Fruit fly (Drosophila melanogaster): ENCODE measurements around the gene Ugt36A1.

Gene Ugt36A1

dm6 chr2L:3662307-3662795, 43.5 kb downstream of the Ugt36A1 start, which contains the start of gene Drgx (continued):
- TF ChIP-seq ken (GFP tag; IDR thresholded peaks at IDR 0.05) (no peak), rib (GFP tag; IDR thresholded peaks at IDR 0.05) (no peak), Lim3 (GFP tag; IDR thresholded peaks at IDR 0.05) (no peak), chm (GFP tag; IDR thresholded peaks at IDR 0.05) (0 out of 2 replicates have a peak, but pooled peaks have one; percentile 37), CTCF (GFP tag; optimal IDR thresholded peaks at IDR 0.05) (peak; percentile 14), Sox100B (GFP tag; optimal IDR thresholded peaks at IDR 0.05) (no peak), ato (GFP tag; IDR thresholded peaks at IDR 0.05; ENCODE audit: partially characterized antibody) (0 out of 2 replicates have a peak, but pooled peaks have one; percentile 12), crol (GFP tag; IDR thresholded peaks at IDR 0.05) (peak; percentile 94), CrebB (tag; optimal IDR thresholded peaks at IDR 0.05) (no peak), CG15269 (tag; optimal IDR thresholded peaks at IDR 0.05) (no peak), pita (GFP tag; optimal IDR thresholded peaks at IDR 0.05) (no peak), CG7786 (GFP tag; optimal IDR thresholded peaks at IDR 0.05) (no peak), Nf-YA (GFP tag; IDR thresholded peaks at IDR 0.05) (peak; percentile 92), sens-2 (GFP tag; IDR thresholded peaks at IDR 0.05) (no peak), CG16863 (GFP tag; optimal IDR thresholded peaks at IDR 0.05) (no peak), sima (GFP tag; optimal IDR thresholded peaks at IDR 0.05) (no peak), Hsf (GFP tag; optimal IDR thresholded peaks at IDR 0.05) (no peak), Nf-YB (GFP tag; optimal IDR thresholded peaks at IDR 0.05) (peak; percentile 98), kay (GFP tag; optimal IDR thresholded peaks at IDR 0.05) (no peak), hb (GFP tag; IDR thresholded peaks at IDR 0.05; ENCODE audit: partially characterized antibody) (no peak), CG33557 (GFP tag; optimal IDR thresholded peaks at IDR 0.05) (no peak), CG10147 (GFP tag; optimal IDR thresholded peaks at IDR 0.05) (no peak), CG5245 (GFP tag; optimal IDR thresholded peaks at IDR 0.05) (no peak), CG2202 (tag; optimal IDR thresholded peaks at IDR 0.05) (no peak), Spps (tag; optimal IDR thresholded peaks at IDR 0.05) (no peak), esg (GFP tag; conservative IDR thresholded peaks at IDR 0.05) (no peak), CG8765 (GFP tag; IDR thresholded peaks at IDR 0.05) (no peak), knrl (GFP tag; IDR thresholded peaks at IDR 0.05; ENCODE audit: partially characterized antibody) (no peak), ewg (GFP tag; optimal IDR thresholded peaks at IDR 0.05) (peak; percentile 97), h (optimal IDR thresholded peaks at IDR 0.05) (no peak), cg (GFP tag; optimal IDR thresholded peaks at IDR 0.05) (peak; percentile 11), vvl (GFP tag; IDR thresholded peaks at IDR 0.05) (no peak), CG17186 (GFP tag; optimal IDR thresholded peaks at IDR 0.05) (no peak), sug (tag; optimal IDR thresholded peaks at IDR 0.05) (no peak), CG9437 (GFP tag; optimal IDR thresholded peaks at IDR 0.05) (no peak), PHDP (tag; optimal IDR thresholded peaks at IDR 0.05) (no peak), gcm (GFP tag; optimal IDR thresholded peaks at IDR 0.05) (no peak), wek (GFP tag; optimal IDR thresholded peaks at IDR 0.05) (no peak), Dll (GFP tag; IDR thresholded peaks at IDR 0.05; ENCODE audit: partially characterized antibody) (0 out of 4 replicates have a peak, but pooled peaks have one; percentile 20), Elba2 (GFP tag; optimal IDR thresholded peaks at IDR 0.05) (no peak), grau (tag; optimal IDR thresholded peaks at IDR 0.05) (no peak), CG6765 (GFP tag; optimal IDR thresholded peaks at IDR 0.05) (no peak), C15 (GFP tag; IDR thresholded peaks at IDR 0.05) (no peak), ac (GFP tag; optimal IDR thresholded peaks at IDR 0.05) (no peak), peb (GFP tag; IDR thresholded peaks at IDR 0.05) (no peak), dan (GFP tag; IDR thresholded peaks at IDR 0.05) (no peak), bcd (GFP tag; optimal IDR thresholded peaks at IDR 0.05) (no peak), pros (GFP tag; optimal IDR thresholded peaks at IDR 0.05) (peak; percentile 66), CG13287 (GFP tag; IDR thresholded peaks at IDR 0.05; ENCODE audit: partially characterized antibody) (peak; percentile 31; the same call in 1 of the 2 replicates), ci (GFP tag; IDR thresholded peaks at IDR 0.05) (no peak), CG10321 (GFP tag; IDR thresholded peaks at IDR 0.05) (peak; percentile 93), chn (GFP tag; optimal IDR thresholded peaks at IDR 0.05) (no peak)
